Worm (Caenorhabditis elegans) whole organism, L3 larva: Measurements from ENCODE around the gene C09B9.4.

Source experiments
- R02D3.7 ChIP-seq: fragments of 150-350 bp; optimal IDR thresholded peaks from 2 replicates; lab custom pipeline; 2014; ENCODE audit warnings: missing biosample characterization, missing genetic modification characterization
- ZK546.5 ChIP-seq: sonication (generic microtip); optimal IDR thresholded peaks from 2 replicates; lab custom pipeline; 2017; ENCODE audit warnings: missing biosample characterization, missing genetic modification characterization
- aly-2 ChIP-seq: fragments of 150-350 bp; optimal IDR thresholded peaks from 2 replicates; lab custom pipeline; 2014; ENCODE audit warnings: missing biosample characterization, missing genetic modification characterization
- ceh-16 ChIP-seq: sonication (generic microtip); optimal IDR thresholded peaks from 2 replicates; lab custom pipeline; 2017; ENCODE audit warnings: missing biosample characterization, missing genetic modification characterization
- ceh-28 ChIP-seq: fragments of 150-350 bp; optimal IDR thresholded peaks from 2 replicates; lab custom pipeline; 2014; ENCODE audit warnings: missing biosample characterization, missing genetic modification reagents, missing genetic modification characterization
- ceh-9 ChIP-seq: sonication (generic microtip); optimal IDR thresholded peaks from 2 replicates; lab custom pipeline; 2018; ENCODE audit warnings: missing biosample characterization, missing genetic modification characterization
- daf-12 ChIP-seq: fragments of 150-350 bp; optimal IDR thresholded peaks from 2 replicates; lab custom pipeline; 2014; ENCODE audit warnings: missing biosample characterization, missing genetic modification reagents, missing genetic modification characterization
- egl-27 ChIP-seq: sonication (generic microtip); optimal IDR thresholded peaks from 4 replicates; lab custom pipeline; 2017; ENCODE audit warnings: missing biosample characterization, missing genetic modification reagents, missing genetic modification characterization
- egl-5 ChIP-seq: fragments of 150-350 bp; optimal IDR thresholded peaks from 2 replicates; lab custom pipeline; 2017; ENCODE audit warnings: missing biosample characterization, missing genetic modification reagents, missing genetic modification characterization, inconsistent platforms
- elt-2 ChIP-seq: sonication (generic microtip); optimal IDR thresholded peaks from 2 replicates; lab custom pipeline; 2016; ENCODE audit warnings: missing genetic modification reagents, mild to moderate bottlenecking, missing genetic modification characterization, missing compliant biosample characterization
- eor-1 ChIP-seq, 2 experiments: fragments of 150-350 bp; optimal IDR thresholded peaks; 2 replicates each; lab custom pipeline; 2014 to 2018; ENCODE audit warnings: missing biosample characterization in 2 of 2, missing genetic modification characterization in 2 of 2
- fkh-10 ChIP-seq: sonication (generic microtip); optimal IDR thresholded peaks from 2 replicates; lab custom pipeline; 2017; ENCODE audit warnings: missing biosample characterization, missing genetic modification reagents, missing genetic modification characterization
- fkh-2 ChIP-seq: fragments of 150-350 bp; optimal IDR thresholded peaks from 2 replicates; lab custom pipeline; 2014; ENCODE audit warnings: missing biosample characterization, missing genetic modification reagents, missing genetic modification characterization
- fos-1 ChIP-seq: fragments of 150-350 bp; optimal IDR thresholded peaks from 2 replicates; lab custom pipeline; 2014; ENCODE audit warnings: missing biosample characterization, missing genetic modification characterization
- hmg-11 ChIP-seq: sonication (generic microtip); optimal IDR thresholded peaks from 2 replicates; lab custom pipeline; 2016; ENCODE audit warnings: missing genetic modification characterization, missing compliant biosample characterization
- jun-1 ChIP-seq: fragments of 150-350 bp; optimal IDR thresholded peaks from 2 replicates; lab custom pipeline; 2014; ENCODE audit warnings: missing biosample characterization, missing genetic modification reagents, missing genetic modification characterization
- lin-15B ChIP-seq: fragments of 150-350 bp; optimal IDR thresholded peaks from 2 replicates; lab custom pipeline; 2014; ENCODE audit warnings: missing biosample characterization, missing genetic modification characterization
- lin-39 ChIP-seq: fragments of 150-350 bp; optimal IDR thresholded peaks from 2 replicates; lab custom pipeline; 2018; ENCODE audit warnings: missing biosample characterization, missing genetic modification reagents, missing genetic modification characterization
- lsy-12 ChIP-seq: sonication (generic microtip); optimal IDR thresholded peaks from 2 replicates; lab custom pipeline; 2016; ENCODE audit warnings: mild to moderate bottlenecking, missing genetic modification characterization, missing compliant biosample characterization
- mdl-1 ChIP-seq: fragments of 150-350 bp; optimal IDR thresholded peaks from 2 replicates; lab custom pipeline; 2014; ENCODE audit warnings: missing biosample characterization, missing genetic modification characterization
- mml-1 ChIP-seq: fragments of 150-350 bp; sonication (generic microtip); optimal IDR thresholded peaks from 3 replicates; lab custom pipeline; 2014; ENCODE audit warnings: missing biosample characterization, missing genetic modification characterization
- nfya-1 ChIP-seq: sonication (generic microtip); optimal IDR thresholded peaks from 2 replicates; lab custom pipeline; 2017; ENCODE audit warnings: missing genetic modification characterization, mild to moderate bottlenecking, missing compliant biosample characterization, antibody characterized with exemption, moderate library complexity; ENCODE audit not compliant: insufficient read depth
- nhr-11 ChIP-seq: fragments of 150-350 bp; optimal IDR thresholded peaks from 2 replicates; lab custom pipeline; 2014; ENCODE audit warnings: missing biosample characterization, missing genetic modification characterization
- nhr-12 ChIP-seq: fragments of 150-350 bp; optimal IDR thresholded peaks from 2 replicates; lab custom pipeline; 2014; ENCODE audit warnings: missing biosample characterization, missing genetic modification characterization
- nhr-23 ChIP-seq: fragments of 150-350 bp; optimal IDR thresholded peaks from 2 replicates; lab custom pipeline; 2014; ENCODE audit warnings: missing biosample characterization, missing genetic modification reagents, missing genetic modification characterization
- nhr-237 ChIP-seq: fragments of 150-350 bp; optimal IDR thresholded peaks from 2 replicates; lab custom pipeline; 2014; ENCODE audit warnings: missing biosample characterization, missing genetic modification characterization
- nhr-28 ChIP-seq: fragments of 150-350 bp; optimal IDR thresholded peaks from 2 replicates; lab custom pipeline; 2014; ENCODE audit warnings: missing biosample characterization, missing genetic modification characterization
- nhr-43 ChIP-seq: sonication (generic microtip); optimal IDR thresholded peaks from 2 replicates; lab custom pipeline; 2016; ENCODE audit warnings: mild to moderate bottlenecking, missing genetic modification characterization, missing compliant biosample characterization; ENCODE audit not compliant: poor library complexity, severe bottlenecking
- nhr-67 ChIP-seq: fragments of 150-350 bp; optimal IDR thresholded peaks from 2 replicates; lab custom pipeline; 2014; ENCODE audit warnings: missing biosample characterization, missing genetic modification characterization
- nhr-76 ChIP-seq: fragments of 150-350 bp; sonication (generic microtip); optimal IDR thresholded peaks from 5 replicates; lab custom pipeline; 2014; ENCODE audit warnings: missing biosample characterization, missing genetic modification characterization
- nhr-77 ChIP-seq: fragments of 150-350 bp; optimal IDR thresholded peaks from 2 replicates; lab custom pipeline; 2014; ENCODE audit warnings: missing biosample characterization, missing genetic modification characterization
- pha-4 ChIP-seq: fragments of 150-350 bp; optimal IDR thresholded peaks from 2 replicates; lab custom pipeline; 2014; ENCODE audit warnings: missing biosample characterization, missing genetic modification reagents, missing genetic modification characterization
- sea-2 ChIP-seq: fragments of 150-350 bp; sonication (generic microtip); optimal IDR thresholded peaks from 4 replicates; lab custom pipeline; 2014; ENCODE audit warnings: missing biosample characterization, missing genetic modification reagents, missing genetic modification characterization
- skn-1 ChIP-seq: fragments of 150-350 bp; optimal IDR thresholded peaks from 2 replicates; lab custom pipeline; 2014; ENCODE audit warnings: missing biosample characterization, missing genetic modification characterization
- snpc-4 ChIP-seq: fragments of 150-350 bp; optimal IDR thresholded peaks from 2 replicates; lab custom pipeline; 2014; ENCODE audit warnings: missing biosample characterization, missing genetic modification characterization
- tbx-2 ChIP-seq: sonication (generic microtip); optimal IDR thresholded peaks from 2 replicates; lab custom pipeline; 2016; ENCODE audit warnings: mild to moderate bottlenecking, missing genetic modification characterization, missing compliant biosample characterization
- unc-39 ChIP-seq: sonication (generic microtip); optimal IDR thresholded peaks from 4 replicates; lab custom pipeline; 2017; ENCODE audit warnings: missing biosample characterization, missing genetic modification characterization
- zag-1 ChIP-seq: fragments of 150-350 bp; optimal IDR thresholded peaks from 2 replicates; lab custom pipeline; 2014; ENCODE audit warnings: missing biosample characterization, missing genetic modification characterization
- ztf-11 ChIP-seq: fragments of 150-350 bp; optimal IDR thresholded peaks from 2 replicates; lab custom pipeline; 2014; ENCODE audit warnings: missing biosample characterization, missing genetic modification characterization
- ztf-4 ChIP-seq: fragments of 150-350 bp; optimal IDR thresholded peaks from 2 replicates; lab custom pipeline; 2014; ENCODE audit warnings: missing biosample characterization, missing genetic modification characterization

Gene C09B9.4

DNA sequence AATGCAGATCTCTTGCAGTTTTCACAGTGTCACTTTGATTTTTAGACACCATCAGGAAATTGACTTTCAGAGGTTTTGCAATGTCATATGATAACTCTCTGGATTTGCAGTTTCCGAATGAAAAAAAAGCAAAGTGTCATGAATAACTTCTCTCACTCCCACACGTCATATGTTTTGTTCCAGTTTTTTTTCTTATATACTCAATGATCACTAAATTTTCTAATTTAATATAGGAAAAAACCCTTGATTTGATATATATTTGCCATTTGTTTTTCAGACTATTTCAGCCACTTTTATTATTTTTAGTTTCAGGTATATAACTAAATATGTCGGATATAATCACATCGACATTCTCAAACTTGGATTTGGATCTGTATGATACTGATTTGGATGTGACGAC, 4.3 kb upstream of the C09B9.4 start, which contains the start of gene C09B9.1:
TSS of gene C09B9.1 (plus strand) at position 301 of the 400 bp plus-strand sequence.
- no peak for TF ChIP-seq elt-2
- no peak for TF ChIP-seq nhr-12 (tag; lab: Kevin White, UChicago)
- no peak for TF ChIP-seq skn-1
- no peak for TF ChIP-seq ztf-11
- TF ChIP-seq lin-15B (tag; lab: Kevin White, UChicago): no peak
- TF ChIP-seq nhr-23 (tag; lab: Kevin White, UChicago): no peak

DNA sequence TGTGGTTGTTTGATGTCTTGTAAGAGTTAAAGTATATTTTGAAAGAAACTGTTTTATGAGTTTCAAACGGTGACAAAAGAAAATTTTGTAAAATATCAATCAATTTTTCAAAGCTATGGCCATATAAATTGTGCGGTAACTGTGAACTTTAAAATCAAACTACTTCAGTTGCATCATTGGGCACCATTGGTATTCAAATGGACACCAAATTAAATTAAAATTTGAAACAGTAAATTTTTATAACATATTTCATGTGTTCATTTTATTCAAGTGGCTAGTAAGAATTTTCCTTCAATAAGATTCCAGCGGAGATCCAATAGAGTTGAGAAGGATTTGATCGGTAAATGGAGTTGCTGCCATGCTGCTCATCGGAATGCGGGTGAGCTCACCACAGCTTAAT, 1.8 kb downstream of the C09B9.4 start:
- TF ChIP-seq nhr-76 (tag; lab: Kevin White, UChicago): no peak
- TF ChIP-seq mdl-1 (tag; lab: Kevin White, UChicago): no peak
- no peak for TF ChIP-seq nhr-237
- TF ChIP-seq nhr-23 (tag; lab: Kevin White, UChicago): no peak
- TF ChIP-seq skn-1: no peak
- no peak for TF ChIP-seq egl-27 (tag; lab: Kevin White, UChicago)
- TF ChIP-seq fkh-2 (tag; lab: Kevin White, UChicago): no peak
- no peak for TF ChIP-seq fos-1 (tag; lab: Kevin White, UChicago)
- TF ChIP-seq daf-12 (tag; lab: Kevin White, UChicago): no peak
- no peak for TF ChIP-seq lin-39
- no peak for TF ChIP-seq pha-4 (tag; lab: Kevin White, UChicago)
- TF ChIP-seq lin-15B (tag; lab: Kevin White, UChicago): no peak
- TF ChIP-seq nhr-12 (tag; lab: Kevin White, UChicago): no peak
- no peak for TF ChIP-seq nhr-43
- TF ChIP-seq zag-1 (tag; lab: Kevin White, UChicago): no peak
- no peak for TF ChIP-seq tbx-2 (tag; lab: Kevin White, UChicago)
- TF ChIP-seq ZK546.5: no peak
- TF ChIP-seq ceh-28 (tag; lab: Kevin White, UChicago): no peak

DNA sequence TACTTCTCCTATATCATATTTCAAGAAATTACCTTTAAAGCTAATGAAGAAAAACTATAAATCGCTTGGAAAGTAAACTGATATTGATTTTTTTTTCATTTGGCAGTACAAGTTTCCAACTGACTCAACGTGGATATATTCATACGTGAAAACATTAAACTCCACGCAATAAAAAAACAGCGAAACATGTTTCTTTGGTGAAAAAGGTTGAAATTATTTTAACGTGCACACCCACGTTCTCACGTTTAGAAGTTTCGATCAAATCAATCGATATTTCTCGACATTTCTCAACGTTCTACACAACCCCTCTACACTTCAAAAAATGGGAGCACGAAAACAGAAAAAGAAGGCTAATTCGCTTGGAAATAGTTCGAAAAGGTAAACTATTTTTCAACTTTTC, 4.2 kb downstream of the C09B9.4 start, which contains the start of the genes best-6 and C09B9.2:
TSS of gene best-6 (minus strand) at position 101 of the 400 bp plus-strand sequence.
TSS of gene C09B9.2 (plus strand) at position 314 of the 400 bp plus-strand sequence.
- TF ChIP-seq lsy-12 (tag; lab: Kevin White, UChicago) (no peak), hmg-11 (tag; lab: Kevin White, UChicago) (no peak), daf-12 (tag; lab: Kevin White, UChicago) (no peak), nhr-11 (no peak), nhr-12 (tag; lab: Kevin White, UChicago) (no peak), aly-2 (no peak), tbx-2 (tag; lab: Kevin White, UChicago) (no peak)

DNA sequence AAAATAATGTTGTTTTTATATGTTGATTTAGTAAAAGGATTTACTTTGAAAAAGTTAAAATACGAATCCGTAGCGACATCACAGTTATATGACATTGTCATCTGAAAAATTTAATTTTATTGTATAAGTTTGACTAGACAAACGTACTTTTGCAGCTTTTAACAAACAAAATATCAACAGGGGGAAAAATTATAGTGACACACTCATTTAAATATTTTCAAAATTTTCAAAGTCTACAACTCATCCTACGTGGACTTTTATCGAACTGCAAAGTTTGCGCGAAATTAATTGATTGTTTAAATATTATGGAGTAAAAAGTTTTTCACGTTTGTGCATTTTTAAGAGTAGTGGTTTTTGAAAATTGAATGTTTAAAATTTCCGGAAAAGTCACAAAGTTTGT, 7.5 kb downstream of the C09B9.4 start, which contains the start of gene C09B9.85:
TSS of gene C09B9.85 (minus strand) at position 101 of the 400 bp plus-strand sequence.
- TF ChIP-seq nhr-23 (tag; lab: Kevin White, UChicago) (no peak), eor-1 (tag; optimal IDR thresholded peaks at IDR 0.05; lab: Kevin White, UChicago) (no peak), fkh-10 (GFP tag; lab: Kevin White, UChicago) (no peak), nhr-28 (tag; lab: Kevin White, UChicago) (no peak), nhr-12 (tag; lab: Kevin White, UChicago) (no peak), egl-5 (tag; lab: Kevin White, UChicago) (no peak), tbx-2 (tag; lab: Kevin White, UChicago) (no peak), nhr-77 (tag; lab: Kevin White, UChicago) (no peak), ceh-16 (no peak), elt-2 (no peak), nhr-76 (tag; lab: Kevin White, UChicago) (no peak)

DNA sequence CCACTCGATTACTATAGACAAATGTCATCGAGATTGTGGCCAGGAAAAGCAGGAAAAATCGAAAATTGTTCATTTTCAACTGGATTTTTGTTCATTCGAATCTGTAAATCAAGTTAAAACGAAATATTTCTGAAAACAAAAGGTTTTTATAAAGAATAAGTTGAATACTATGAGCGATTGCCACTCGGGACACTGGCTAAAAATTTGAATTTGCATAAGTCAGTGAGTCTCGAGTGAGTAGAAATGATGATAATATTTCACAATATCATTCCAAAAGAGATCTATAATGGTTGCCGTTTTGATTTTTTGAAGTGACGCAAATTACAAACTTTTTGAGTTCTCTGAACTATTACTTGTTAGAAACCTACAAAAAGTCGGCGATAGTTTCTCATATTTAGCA, 12.6 kb downstream of the C09B9.4 start, which contains the start of gene T28H11.8:
TSS of gene T28H11.8 (minus strand) at position 101 of the 400 bp plus-strand sequence.
- TF ChIP-seq nfya-1 (tag; lab: Kevin White, UChicago) (no peak), ztf-4 (tag; lab: Kevin White, UChicago) (no peak), nhr-67 (tag; lab: Kevin White, UChicago) (no peak), jun-1 (tag; lab: Kevin White, UChicago) (no peak), nhr-12 (tag; lab: Kevin White, UChicago) (no peak), mdl-1 (tag; lab: Kevin White, UChicago) (no peak), ceh-9 (tag; lab: Kevin White, UChicago) (no peak), nhr-43 (no peak), mml-1 (tag; lab: Kevin White, UChicago) (no peak), zag-1 (tag; lab: Kevin White, UChicago) (no peak), snpc-4 (tag; lab: Kevin White, UChicago) (no peak), nhr-77 (tag; lab: Kevin White, UChicago) (no peak), unc-39 (tag; lab: Kevin White, UChicago) (no peak), R02D3.7 (tag; lab: Kevin White, UChicago) (no peak), fkh-2 (tag; lab: Kevin White, UChicago) (no peak), sea-2 (no peak), daf-12 (tag; lab: Kevin White, UChicago) (no peak), nhr-11 (no peak)
